Worm (Caenorhabditis elegans): ENCODE measurements around the gene lhfp-4.

The lhfp-4 gene

DNA sequence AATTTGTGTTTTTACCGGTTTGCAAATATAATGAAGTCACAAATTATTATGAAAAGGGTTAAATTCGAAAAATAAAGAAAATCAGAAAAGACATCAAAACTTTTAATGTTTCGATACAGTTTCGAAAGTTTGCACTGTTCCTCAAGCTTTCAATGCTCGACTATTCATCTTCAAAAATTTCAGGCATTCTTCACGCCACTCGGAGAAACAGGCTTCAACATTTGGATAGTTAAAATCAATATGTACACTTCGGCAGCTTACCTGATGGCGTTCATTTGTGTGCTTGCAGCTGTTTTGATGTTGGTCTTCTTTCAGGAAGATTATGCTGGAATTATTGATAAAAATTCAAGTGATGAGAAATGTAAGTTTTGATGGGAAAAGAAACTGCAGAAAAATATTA lies 28.2 kb upstream of the lhfp-4 start:
- TF ChIP-seq nhr-237 (tag; optimal IDR thresholded peaks at IDR 0.05) (no peak), snpc-4 (tag; optimal IDR thresholded peaks at IDR 0.05) (no peak), cnd-1 (tag; optimal IDR thresholded peaks at IDR 0.05) (no peak), pha-4 (tag; optimal IDR thresholded peaks at IDR 0.05) (no peak), elt-1 (tag; optimal IDR thresholded peaks at IDR 0.05; ENCODE audit: borderline replicate concordance, insufficient read depth) (no peak), nhr-76 (tag; optimal IDR thresholded peaks at IDR 0.05) (no peak), unc-62 (GFP tag; optimal IDR thresholded peaks at IDR 0.05) (no peak), lin-13 (tag; optimal IDR thresholded peaks at IDR 0.05) (no peak), mep-1 (tag; optimal IDR thresholded peaks at IDR 0.05) (no peak), ceh-43 (GFP tag; optimal IDR thresholded peaks at IDR 0.05) (no peak), mls-2 (tag; optimal IDR thresholded peaks at IDR 0.05) (no peak), ham-2 (GFP tag; optimal IDR thresholded peaks at IDR 0.05) (no peak), sem-2 (GFP tag; optimal IDR thresholded peaks at IDR 0.05) (no peak), ceh-83 (GFP tag; optimal IDR thresholded peaks at IDR 0.05) (no peak)

- TF ChIP-seq M03D4.4 (tag; optimal IDR thresholded peaks at IDR 0.05), result no peak
- TF ChIP-seq mab-5 (tag; optimal IDR thresholded peaks at IDR 0.05), result no peak
- TF ChIP-seq mep-1 (tag; optimal IDR thresholded peaks at IDR 0.05), result no peak
- TF ChIP-seq nhr-12 (tag; optimal IDR thresholded peaks at IDR 0.05), result no peak
- TF ChIP-seq nhr-237 (tag; optimal IDR thresholded peaks at IDR 0.05), result no peak
- TF ChIP-seq nhr-76 (tag; optimal IDR thresholded peaks at IDR 0.05), result no peak
- TF ChIP-seq sptf-1 (tag; optimal IDR thresholded peaks at IDR 0.05), result no peak
- no peak for TF ChIP-seq hlh-1 (tag; optimal IDR thresholded peaks at IDR 0.05)
- TF ChIP-seq bed-3 (GFP tag; optimal IDR thresholded peaks at IDR 0.05), result no peak
- no peak for TF ChIP-seq lsy-2 (tag; optimal IDR thresholded peaks at IDR 0.05)
- TF ChIP-seq cnd-1 (tag; optimal IDR thresholded peaks at IDR 0.05), result no peak
- TF ChIP-seq ceh-83 (GFP tag; optimal IDR thresholded peaks at IDR 0.05), result no peak
- no peak for TF ChIP-seq drap-1 (GFP tag; optimal IDR thresholded peaks at IDR 0.05)
- TF ChIP-seq sem-2 (GFP tag; optimal IDR thresholded peaks at IDR 0.05), result no peak
Measured at ce11 chrIV:17248538-17248937, 26.8 kb upstream of the lhfp-4 start.

DNA sequence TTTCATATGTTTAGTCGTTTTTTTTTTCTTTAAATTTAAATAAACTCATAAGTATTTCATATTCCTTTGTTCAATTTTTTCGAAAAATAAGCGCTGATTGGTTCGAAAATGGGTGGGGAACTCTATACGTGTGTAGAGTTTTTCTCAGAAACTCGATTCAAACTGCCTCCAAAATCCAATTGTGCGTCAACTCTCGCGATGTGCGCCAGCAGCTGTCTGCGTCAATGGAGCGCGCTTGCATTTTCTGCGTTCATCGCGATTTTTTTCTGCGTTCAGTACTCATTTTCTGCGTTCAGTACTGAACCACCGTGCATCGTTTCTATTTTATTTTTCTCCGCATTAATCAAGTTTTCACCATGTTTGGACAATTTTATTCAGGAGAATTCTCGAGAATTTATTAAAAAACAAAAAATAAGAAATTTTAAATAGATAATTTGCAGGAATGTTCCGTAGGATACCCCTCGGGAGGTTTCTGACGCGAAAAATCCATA lies 25.6 kb upstream of the lhfp-4 start, which contains the start of gene eelo-2:
eelo-2 (plus strand) TSS at position 441 of the 491 bp plus-strand sequence.
- TF ChIP-seq snpc-4 (tag; optimal IDR thresholded peaks at IDR 0.05), result no peak
- TF ChIP-seq mab-5 (tag; optimal IDR thresholded peaks at IDR 0.05), result peak; percentile 78
- peak; percentile 98 for TF ChIP-seq mep-1 (tag; optimal IDR thresholded peaks at IDR 0.05)
- TF ChIP-seq nhr-12 (tag; optimal IDR thresholded peaks at IDR 0.05), result no peak
- TF ChIP-seq M03D4.4 (tag; optimal IDR thresholded peaks at IDR 0.05), result peak; percentile 73
- TF ChIP-seq lin-13 (tag; optimal IDR thresholded peaks at IDR 0.05), result peak; percentile 99
- no peak for TF ChIP-seq nhr-28 (tag; optimal IDR thresholded peaks at IDR 0.05)
- TF ChIP-seq elt-3 (tag; optimal IDR thresholded peaks at IDR 0.05), result no peak
- no peak for TF ChIP-seq flh-1 (GFP tag; optimal IDR thresholded peaks at IDR 0.05)
- TF ChIP-seq lsy-2 (tag; optimal IDR thresholded peaks at IDR 0.05), result peak; percentile 91
- peak; percentile 46 for TF ChIP-seq elt-1 (tag; optimal IDR thresholded peaks at IDR 0.05; ENCODE audit: borderline replicate concordance, insufficient read depth)
- peak; percentile 48 for TF ChIP-seq ceh-43 (GFP tag; optimal IDR thresholded peaks at IDR 0.05)
- peak; percentile 19 for TF ChIP-seq unc-39 (tag; optimal IDR thresholded peaks at IDR 0.05)
- no peak for TF ChIP-seq lin-32 (GFP tag; optimal IDR thresholded peaks at IDR 0.05)
- no peak for TF ChIP-seq zip-8 (tag; optimal IDR thresholded peaks at IDR 0.05)
- TF ChIP-seq nhr-237 (tag; optimal IDR thresholded peaks at IDR 0.05), result peak; percentile 97
- TF ChIP-seq drap-1 (GFP tag; optimal IDR thresholded peaks at IDR 0.05), result peak; percentile 81
- TF ChIP-seq ztf-11 (tag; optimal IDR thresholded peaks at IDR 0.05), result peak; percentile 79
- TF ChIP-seq ceh-39 (tag; optimal IDR thresholded peaks at IDR 0.05), result peak; percentile 80
- peak; percentile 17 for TF ChIP-seq unc-120 (tag; optimal IDR thresholded peaks at IDR 0.05; ENCODE audit: poor library complexity, severe bottlenecking)
- TF ChIP-seq unc-62 (GFP tag; optimal IDR thresholded peaks at IDR 0.05), result peak; percentile 71
- TF ChIP-seq pha-4 (tag; optimal IDR thresholded peaks at IDR 0.05), result peak; percentile 99
- TF ChIP-seq nhr-2 (tag; optimal IDR thresholded peaks at IDR 0.05), result peak; percentile 60
- TF ChIP-seq mls-2 (tag; optimal IDR thresholded peaks at IDR 0.05), result peak; percentile 72
- no peak for TF ChIP-seq nhr-76 (tag; optimal IDR thresholded peaks at IDR 0.05)
- no peak for TF ChIP-seq bed-3 (GFP tag; optimal IDR thresholded peaks at IDR 0.05)
- no peak for TF ChIP-seq sem-2 (GFP tag; optimal IDR thresholded peaks at IDR 0.05)
- TF ChIP-seq cnd-1 (tag; optimal IDR thresholded peaks at IDR 0.05), result peak; percentile 81
- peak; percentile 90 for TF ChIP-seq sptf-1 (tag; optimal IDR thresholded peaks at IDR 0.05)
- TF ChIP-seq tbx-8 (GFP tag; optimal IDR thresholded peaks at IDR 0.05), result no peak
- TF ChIP-seq ces-1 (GFP tag; optimal IDR thresholded peaks at IDR 0.05), result peak; percentile 78
- peak; percentile 73 for TF ChIP-seq hlh-1 (tag; optimal IDR thresholded peaks at IDR 0.05)
- no peak for TF ChIP-seq ceh-83 (GFP tag; optimal IDR thresholded peaks at IDR 0.05)
- TF ChIP-seq blmp-1 (tag; optimal IDR thresholded peaks at IDR 0.05), result no peak
- TF ChIP-seq ham-2 (GFP tag; optimal IDR thresholded peaks at IDR 0.05), result no peak
